Fruit fly (Drosophila melanogaster): Measurements from ENCODE around the gene CG14683.

Gene CG14683

DNA sequence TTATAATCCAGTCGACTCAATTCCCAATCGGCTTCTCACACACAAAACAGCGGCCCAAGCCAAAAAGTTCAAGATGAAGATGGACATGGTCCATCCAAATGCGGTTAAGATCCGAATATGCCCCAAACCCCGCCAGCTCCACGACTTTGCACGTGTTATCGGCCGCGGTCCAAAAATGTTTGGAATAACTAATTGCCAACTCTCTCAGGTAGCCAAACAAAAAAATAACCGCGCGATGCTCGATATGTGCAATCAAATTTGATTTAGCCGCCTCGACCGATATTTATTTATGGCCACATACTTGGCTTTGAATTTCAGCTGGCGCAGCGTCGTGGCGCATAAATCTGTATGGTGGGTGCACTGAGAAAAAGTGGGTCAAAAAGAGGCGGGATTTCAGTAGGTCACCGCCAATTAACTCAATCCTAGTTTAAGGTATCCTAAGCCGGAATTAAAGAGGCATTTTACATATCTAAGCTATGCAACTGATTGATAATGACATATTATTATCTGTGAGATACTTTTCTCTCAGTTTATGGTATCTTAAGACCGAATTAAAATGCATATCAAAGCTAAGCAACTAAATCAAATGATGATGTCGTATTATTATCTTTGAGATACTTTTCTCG, 47.8 kb upstream of the CG14683 start (continued):
- no peak for TF ChIP-seq hb (GFP tag; IDR thresholded peaks at IDR 0.05; ENCODE audit: partially characterized antibody)
- TF ChIP-seq B-H2 (GFP tag; optimal IDR thresholded peaks at IDR 0.05) = no peak
- TF ChIP-seq CG30403 (GFP tag; optimal IDR thresholded peaks at IDR 0.05) = peak; percentile 47
- no peak for TF ChIP-seq GATAe (GFP tag; conservative IDR thresholded peaks at IDR 0.05)
- peak; percentile 28 for TF ChIP-seq ATbp (GFP tag; optimal IDR thresholded peaks at IDR 0.05)
- no peak for TF ChIP-seq MBD-R2 (GFP tag; IDR thresholded peaks at IDR 0.05)
- TF ChIP-seq sens (GFP tag) = peak; percentile 89
- peak; percentile 62 for TF ChIP-seq H2.0 (GFP tag; IDR thresholded peaks at IDR 0.05)
- no peak for TF ChIP-seq Dip3 (GFP tag; optimal IDR thresholded peaks at IDR 0.05)
- TF ChIP-seq pzg (GFP tag; optimal IDR thresholded peaks at IDR 0.05) = no peak
- TF ChIP-seq CG18011 (GFP tag; optimal IDR thresholded peaks at IDR 0.05) = no peak
- peak; percentile 51 for TF ChIP-seq stc (GFP tag; IDR thresholded peaks at IDR 0.05)
- peak; percentile 4 for TF ChIP-seq Meics (GFP tag; optimal IDR thresholded peaks at IDR 0.05)
- TF ChIP-seq abd-A (tag; optimal IDR thresholded peaks at IDR 0.05) = peak; percentile 58
- TF ChIP-seq Trl (optimal IDR thresholded peaks at IDR 0.05) = no peak
- no peak for TF ChIP-seq Trl (GFP tag; optimal IDR thresholded peaks at IDR 0.05)
- TF ChIP-seq Rfx (GFP tag; IDR thresholded peaks at IDR 0.05) = peak; percentile 11; the same call in 1 of the 2 replicates
- no peak for TF ChIP-seq Hand (GFP tag; optimal IDR thresholded peaks at IDR 0.05)
- TF ChIP-seq CG2678 (tag; optimal IDR thresholded peaks at IDR 0.05) = peak; percentile 53
- TF ChIP-seq bowl (GFP tag; IDR thresholded peaks at IDR 0.05) = peak; percentile 34; the same call in 1 of the 2 replicates
- TF ChIP-seq pros (GFP tag; optimal IDR thresholded peaks at IDR 0.05) = peak; percentile 50
- TF ChIP-seq Pdp1 (GFP tag; optimal IDR thresholded peaks at IDR 0.05) = peak in 1 of 2 experiments; percentile 44
- TF ChIP-seq PHDP (tag; optimal IDR thresholded peaks at IDR 0.05) = peak; percentile 3
- TF ChIP-seq bcd (GFP tag; optimal IDR thresholded peaks at IDR 0.05) = peak; percentile 9
- TF ChIP-seq CG2875 (GFP tag; optimal IDR thresholded peaks at IDR 0.05) = peak; percentile 40
- peak; percentile 78 for TF ChIP-seq CG11504 (tag; optimal IDR thresholded peaks at IDR 0.05)
- peak; percentile 45; the same call in 1 of the 3 replicates for TF ChIP-seq dysf (GFP tag; IDR thresholded peaks at IDR 0.05)
- no peak for TF ChIP-seq CkIIα-i1 (GFP tag; IDR thresholded peaks at IDR 0.05)
- peak; percentile 43; the same call in 1 of the 2 replicates for TF ChIP-seq CG32767 (GFP tag; IDR thresholded peaks at IDR 0.05)
- TF ChIP-seq CTCF (GFP tag; optimal IDR thresholded peaks at IDR 0.05) = no peak
- no peak for TF ChIP-seq CG7928 (GFP tag; optimal IDR thresholded peaks at IDR 0.05)
- peak; percentile 76 for TF ChIP-seq Sox102F (GFP tag; optimal IDR thresholded peaks at IDR 0.05)
- no peak; the same call in 2 of the 3 replicates for TF ChIP-seq B-H1 (GFP tag; IDR thresholded peaks at IDR 0.05)
- peak; percentile 26 for TF ChIP-seq tap (tag; optimal IDR thresholded peaks at IDR 0.05)
- TF ChIP-seq CG14014 (GFP tag; IDR thresholded peaks at IDR 0.05) = peak; percentile 31; the same call in 1 of the 2 replicates
- TF ChIP-seq Mes4 (GFP tag; optimal IDR thresholded peaks at IDR 0.05) = peak; percentile 4
- peak in 1 of 2 experiments; percentile 48 for TF ChIP-seq chif (GFP tag; optimal IDR thresholded peaks at IDR 0.05)
- TF ChIP-seq grau (tag; optimal IDR thresholded peaks at IDR 0.05) = peak; percentile 45
- peak; percentile 20; the same call in 1 of the 3 replicates for TF ChIP-seq jigr1 (GFP tag; IDR thresholded peaks at IDR 0.05)
- peak; percentile 70 for TF ChIP-seq CG17359 (tag; optimal IDR thresholded peaks at IDR 0.05)
- TF ChIP-seq lmd (GFP tag; IDR thresholded peaks at IDR 0.05) = peak; percentile 43
- TF ChIP-seq Fer1 (GFP tag; optimal IDR thresholded peaks at IDR 0.05) = no peak
- peak; percentile 20 for TF ChIP-seq CG8359 (GFP tag; optimal IDR thresholded peaks at IDR 0.05; ENCODE audit: borderline replicate concordance)
- 0 out of 3 replicates have a peak, but pooled peaks have one; percentile 31 for TF ChIP-seq CG17361 (GFP tag; IDR thresholded peaks at IDR 0.05)
- peak; percentile 62 for TF ChIP-seq pnt (GFP tag; optimal IDR thresholded peaks at IDR 0.05)
- no peak for TF ChIP-seq repo (GFP tag; optimal IDR thresholded peaks at IDR 0.05)
- TF ChIP-seq CG13424 (tag; optimal IDR thresholded peaks at IDR 0.05) = peak; percentile 46
- no peak for TF ChIP-seq Sin3A (optimal IDR thresholded peaks at IDR 0.05)
- peak; percentile 3 for TF ChIP-seq tx (GFP tag; optimal IDR thresholded peaks at IDR 0.05)
- no peak for TF ChIP-seq Fer2 (tag; optimal IDR thresholded peaks at IDR 0.05)
- TF ChIP-seq CG17328 (GFP tag; IDR thresholded peaks at IDR 0.05) = peak; percentile 69

All from whole organism, embryonic.